Worm (Caenorhabditis elegans) whole organism, young adult: Measurements from ENCODE around the gene ify-1.

Source experiments
- B0035.1 ChIP-seq: sonication (generic microtip); optimal IDR thresholded peaks from 2 replicates; lab custom pipeline; 2016; ENCODE audit warnings: missing genetic modification characterization, mild to moderate bottlenecking, missing compliant biosample characterization, missing genotype, missing genetic modification reagents
- B0336.3 ChIP-seq: fragments of 200-800 bp; sonication (Bioruptor generic); IDR thresholded peaks from 2 replicates; pipeline ENCODE4 v1.3.6; 2022; ENCODE audit warnings: missing genetic modification characterization, missing compliant biosample characterization
- F22D6.2 ChIP-seq: sonication (generic microtip); optimal IDR thresholded peaks from 2 replicates; lab custom pipeline; 2016; ENCODE audit warnings: mild to moderate bottlenecking, missing genetic modification characterization, missing compliant biosample characterization
- F23B12.7 ChIP-seq: sonication (generic microtip); optimal IDR thresholded peaks from 2 replicates; lab custom pipeline; 2017; ENCODE audit warnings: missing genetic modification characterization, mild to moderate bottlenecking, missing compliant biosample characterization, antibody characterized with exemption, moderate library complexity; ENCODE audit not compliant: insufficient read depth
- F33H1.4 ChIP-seq: fragments of 200-800 bp; sonication (Bioruptor generic); IDR thresholded peaks from 2 replicates; pipeline ENCODE4 v1.3.6; 2022; ENCODE audit warnings: missing genetic modification reagents, missing genetic modification characterization, missing compliant biosample characterization
- F37B4.10 ChIP-seq: fragments of 200-800 bp; sonication (Bioruptor generic); IDR thresholded peaks from 2 replicates; pipeline ENCODE4 v1.3.6; 2022; ENCODE audit warnings: missing genetic modification characterization, missing compliant biosample characterization
- F57A8.1 ChIP-seq: fragments of 200-800 bp; sonication (Bioruptor generic); optimal IDR thresholded peaks from 2 replicates; lab custom pipeline; 2018; ENCODE audit warnings: mild to moderate bottlenecking, missing genetic modification characterization, moderate library complexity, missing compliant biosample characterization
- F57C9.4 ChIP-seq: sonication (generic microtip); optimal IDR thresholded peaks from 2 replicates; lab custom pipeline; 2017; ENCODE audit warnings: mild to moderate bottlenecking, missing genetic modification characterization, missing compliant biosample characterization
- Y53F4B.3 ChIP-seq: fragments of 200-800 bp; sonication (Bioruptor generic); IDR thresholded peaks from 2 replicates; pipeline ENCODE4 v1.3.6; 2022; ENCODE audit warnings: missing genetic modification reagents, missing genetic modification characterization, missing compliant biosample characterization
- Y79H2A.3 ChIP-seq: fragments of 200-800 bp; sonication (Bioruptor generic); conservative IDR thresholded peaks from 2 replicates; pipeline ENCODE4 v1.3.6; 2022; ENCODE audit warnings: missing genetic modification reagents, missing genetic modification characterization, missing compliant biosample characterization
- akir-1 ChIP-seq: fragments of 200-800 bp; sonication (Bioruptor generic); optimal IDR thresholded peaks from 2 replicates; lab custom pipeline; 2018; ENCODE audit warnings: mild to moderate bottlenecking, missing genetic modification characterization, moderate library complexity, missing compliant biosample characterization
- attf-3 ChIP-seq: fragments of 200-800 bp; sonication (Bioruptor generic); conservative IDR thresholded peaks from 2 replicates; pipeline ENCODE4 v1.3.6; 2022; ENCODE audit warnings: missing genetic modification reagents, missing genetic modification characterization, missing compliant biosample characterization
- attf-5 ChIP-seq: fragments of 200-800 bp; sonication (Bioruptor generic); optimal IDR thresholded peaks from 2 replicates; lab custom pipeline; 2018; ENCODE audit warnings: mild to moderate bottlenecking, missing genetic modification characterization, missing compliant biosample characterization
- bed-1 ChIP-seq: fragments of 200-800 bp; sonication (Bioruptor generic); IDR thresholded peaks from 2 replicates; pipeline ENCODE4 v1.3.6; 2022; ENCODE audit warnings: missing genetic modification reagents, missing genetic modification characterization, missing compliant biosample characterization
- ceh-27 ChIP-seq: fragments of 200-800 bp; sonication (Bioruptor generic); optimal IDR thresholded peaks from 2 replicates; lab custom pipeline; 2018; ENCODE audit warnings: mild to moderate bottlenecking, missing genetic modification characterization, moderate library complexity, missing compliant biosample characterization
- die-1 ChIP-seq: sonication (generic microtip); optimal IDR thresholded peaks from 2 replicates; lab custom pipeline; 2016; ENCODE audit warnings: missing genotype, mild to moderate bottlenecking, missing genetic modification characterization, missing compliant biosample characterization
- dox-1 ChIP-seq: fragments of 200-800 bp; sonication (Bioruptor generic); IDR thresholded peaks from 2 replicates; pipeline ENCODE4 v1.3.6; 2022; ENCODE audit warnings: missing genetic modification reagents, missing genetic modification characterization, missing compliant biosample characterization
- ekl-4 ChIP-seq: fragments of 200-800 bp; sonication (Bioruptor generic); IDR thresholded peaks from 2 replicates; pipeline ENCODE4 v1.3.6; 2022; ENCODE audit warnings: missing genetic modification reagents, missing genetic modification characterization, missing compliant biosample characterization
- fkh-3 ChIP-seq: sonication (generic microtip); optimal IDR thresholded peaks from 2 replicates; lab custom pipeline; 2016; ENCODE audit warnings: mild to moderate bottlenecking, missing genetic modification characterization, missing compliant biosample characterization
- hmg-1.2 ChIP-seq: fragments of 200-800 bp; sonication (Bioruptor generic); IDR thresholded peaks from 2 replicates; pipeline ENCODE4 v1.3.6; 2022; ENCODE audit warnings: missing genetic modification reagents, missing genetic modification characterization, missing compliant biosample characterization
- hmg-20 ChIP-seq: fragments of 200-800 bp; sonication (Bioruptor generic); IDR thresholded peaks from 2 replicates; pipeline ENCODE4 v1.3.6; 2022; ENCODE audit warnings: missing genetic modification reagents, missing genetic modification characterization, missing compliant biosample characterization
- hrde-1 ChIP-seq: sonication (generic microtip); optimal IDR thresholded peaks from 2 replicates; lab custom pipeline; 2016; ENCODE audit warnings: missing genetic modification characterization, mild to moderate bottlenecking, missing compliant biosample characterization, moderate library complexity, missing genotype, missing genetic modification reagents, borderline replicate concordance
- lag-1 ChIP-seq: fragments of 200-800 bp; sonication (Bioruptor generic); IDR thresholded peaks from 2 replicates; pipeline ENCODE4 v1.3.6; 2022; ENCODE audit warnings: missing genetic modification reagents, missing genetic modification characterization, missing compliant biosample characterization
- let-607 ChIP-seq, 2 experiments: fragments of 200-800 bp in 1 of 2; sonication (Bioruptor generic) in 1 of 2; sonication (generic microtip) in 1 of 2; optimal IDR thresholded peaks; 2 replicates each; lab custom pipeline; 2016 to 2018; ENCODE audit warnings: mild to moderate bottlenecking in 2 of 2, missing compliant biosample characterization in 2 of 2, missing genetic modification characterization in 2 of 2, moderate library complexity in 2 of 2, missing genotype in 1 of 2
- lin-54 ChIP-seq: fragments of 200-800 bp; sonication (Bioruptor generic); optimal IDR thresholded peaks from 2 replicates; lab custom pipeline; 2018; ENCODE audit warnings: mild to moderate bottlenecking, missing genetic modification characterization, missing compliant biosample characterization
- lsy-27 ChIP-seq: sonication (generic microtip); optimal IDR thresholded peaks from 2 replicates; lab custom pipeline; 2017; ENCODE audit warnings: missing genetic modification characterization, mild to moderate bottlenecking, missing compliant biosample characterization, antibody characterized with exemption, missing genotype, borderline replicate concordance; ENCODE audit not compliant: insufficient read depth
- madf-3 ChIP-seq: fragments of 200-800 bp; sonication (Bioruptor generic); IDR thresholded peaks from 2 replicates; pipeline ENCODE4 v1.3.6; 2022; ENCODE audit warnings: missing genetic modification reagents, missing genetic modification characterization, missing compliant biosample characterization
- madf-6 ChIP-seq: fragments of 200-800 bp; sonication (Bioruptor generic); IDR thresholded peaks from 2 replicates; pipeline ENCODE4 v1.3.6; 2022; ENCODE audit warnings: missing genetic modification reagents, missing genetic modification characterization, missing compliant biosample characterization
- madf-8 ChIP-seq: fragments of 200-800 bp; sonication (Bioruptor generic); conservative IDR thresholded peaks from 2 replicates; pipeline ENCODE4 v1.3.6; 2022; ENCODE audit warnings: missing genetic modification reagents, missing genetic modification characterization, missing compliant biosample characterization
- mel-28 ChIP-seq: sonication (generic microtip); optimal IDR thresholded peaks from 2 replicates; lab custom pipeline; 2016; ENCODE audit warnings: borderline replicate concordance, mild to moderate bottlenecking, missing genetic modification characterization, missing compliant biosample characterization
- mxl-1 ChIP-seq: sonication (generic microtip); optimal IDR thresholded peaks from 2 replicates; lab custom pipeline; 2016; ENCODE audit warnings: missing genetic modification characterization, missing compliant biosample characterization
- nfyb-1 ChIP-seq: fragments of 200-800 bp; sonication (Bioruptor generic); IDR thresholded peaks from 2 replicates; pipeline ENCODE4 v1.3.6; 2022; ENCODE audit warnings: missing genetic modification reagents, missing genetic modification characterization, missing compliant biosample characterization
- nhr-120 ChIP-seq: fragments of 200-800 bp; sonication (Bioruptor generic); IDR thresholded peaks from 2 replicates; pipeline ENCODE4 v1.3.6; 2022; ENCODE audit warnings: missing genetic modification characterization, missing compliant biosample characterization
- nhr-179 ChIP-seq: sonication (generic microtip); optimal IDR thresholded peaks from 2 replicates; lab custom pipeline; 2016; ENCODE audit warnings: mild to moderate bottlenecking, missing genetic modification characterization, missing compliant biosample characterization
- nhr-80 ChIP-seq: sonication (generic microtip); optimal IDR thresholded peaks from 2 replicates; lab custom pipeline; 2016; ENCODE audit warnings: missing genetic modification characterization, missing compliant biosample characterization
- pbrm-1 ChIP-seq: fragments of 200-800 bp; sonication (Bioruptor generic); IDR thresholded peaks from 2 replicates; pipeline ENCODE4 v1.3.6; 2022; ENCODE audit warnings: missing genetic modification reagents, missing genetic modification characterization, missing compliant biosample characterization
- rpc-1 ChIP-seq, 2 experiments: fragments of 150-350 bp in 1 of 2; sonication (generic microtip) in 1 of 2; optimal IDR thresholded peaks; 2 replicates each; lab custom pipeline; 2014 to 2018; ENCODE audit warnings: missing biosample characterization in 1 of 2, missing genetic modification characterization in 1 of 2, missing genetic modification reagents in 1 of 2, missing genotype in 1 of 2
- sea-2 ChIP-seq: fragments of 200-800 bp; sonication (Bioruptor generic); IDR thresholded peaks from 2 replicates; pipeline ENCODE4 v1.3.6; 2022; ENCODE audit warnings: missing genetic modification characterization, missing compliant biosample characterization
- snpc-1.1 ChIP-seq: sonication (generic microtip); optimal IDR thresholded peaks from 2 replicates; lab custom pipeline; 2017; ENCODE audit warnings: missing genetic modification characterization, mild to moderate bottlenecking, missing compliant biosample characterization, antibody characterized with exemption, moderate library complexity, missing genotype, missing genetic modification reagents; ENCODE audit not compliant: insufficient read depth
- snpc-3.4 ChIP-seq: sonication (generic microtip); optimal IDR thresholded peaks from 2 replicates; lab custom pipeline; 2017; ENCODE audit warnings: missing genetic modification characterization, mild to moderate bottlenecking, missing compliant biosample characterization, antibody characterized with exemption, moderate library complexity, missing genotype, missing genetic modification reagents
- somi-1 ChIP-seq: fragments of 200-800 bp; sonication (Bioruptor generic); optimal IDR thresholded peaks from 2 replicates; lab custom pipeline; 2018; ENCODE audit warnings: mild to moderate bottlenecking, missing genetic modification characterization, missing compliant biosample characterization
- sptf-2 ChIP-seq: fragments of 200-800 bp; sonication (Bioruptor generic); optimal IDR thresholded peaks from 2 replicates; lab custom pipeline; 2018; ENCODE audit warnings: mild to moderate bottlenecking, missing genetic modification characterization, missing compliant biosample characterization
- unc-62 ChIP-seq: fragments of 150-350 bp; optimal IDR thresholded peaks from 2 replicates; lab custom pipeline; 2014; ENCODE audit warnings: missing biosample characterization, missing genetic modification reagents, missing genetic modification characterization
- zfh-2 ChIP-seq: fragments of 200-800 bp; sonication (Bioruptor generic); conservative IDR thresholded peaks from 2 replicates; pipeline ENCODE4 v1.3.6; 2022; ENCODE audit warnings: missing genetic modification reagents, missing genetic modification characterization, missing compliant biosample characterization
- zim-3 ChIP-seq: sonication (generic microtip); optimal IDR thresholded peaks from 2 replicates; lab custom pipeline; 2017; ENCODE audit warnings: mild to moderate bottlenecking, missing genetic modification characterization, moderate library complexity, missing compliant biosample characterization
- ztf-26 ChIP-seq: sonication (generic microtip); optimal IDR thresholded peaks from 2 replicates; lab custom pipeline; 2017; ENCODE audit warnings: missing genetic modification characterization, missing compliant biosample characterization

ify-1 gene

DNA sequence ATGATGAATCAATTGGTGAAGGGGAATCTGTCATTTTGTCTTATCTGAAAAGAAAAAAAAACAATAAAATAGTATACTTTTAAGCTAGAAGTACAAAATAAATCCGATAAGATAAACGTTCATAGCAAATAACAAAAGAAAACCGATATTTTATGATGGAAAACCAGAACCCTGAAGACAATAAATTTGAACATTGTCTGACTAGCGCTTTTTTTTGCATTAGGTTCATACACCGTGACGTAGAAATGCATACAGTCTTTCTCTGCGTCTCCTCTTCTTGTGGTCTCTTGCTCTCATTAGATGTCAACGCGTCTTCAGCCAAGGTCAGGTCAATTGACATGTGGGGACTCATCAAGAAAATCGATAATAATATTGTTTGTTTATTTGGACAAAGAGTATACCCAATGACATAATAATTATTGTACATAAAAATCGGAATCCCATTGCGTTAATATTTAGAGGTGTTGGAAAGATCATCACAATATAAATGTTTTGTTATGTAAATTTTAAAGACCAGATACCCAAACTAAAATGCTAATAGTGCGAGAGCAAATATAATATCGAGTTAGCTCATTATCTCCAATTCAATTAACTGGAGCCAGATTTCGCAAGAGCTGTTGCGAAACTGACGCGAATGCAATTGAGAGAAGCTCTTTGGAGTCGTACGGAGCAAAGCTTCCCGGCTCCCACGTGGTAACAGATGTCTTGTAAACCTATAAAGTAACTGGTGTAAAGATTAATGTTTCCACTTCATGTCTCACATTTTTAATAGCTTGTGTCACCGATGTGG, 26.3 kb upstream of the ify-1 start, which contains the start of gene dsh-2 (continued):
- no peak for TF ChIP-seq hmg-20 (GFP tag; lab: Robert Waterston, UW)
- no peak for TF ChIP-seq Y79H2A.3 (GFP tag; lab: Robert Waterston, UW)
- TF ChIP-seq Y53F4B.3 = no peak
- peak; percentile 55 for TF ChIP-seq madf-6 (GFP tag; lab: Robert Waterston, UW)
- no peak; the same call in 1 of the 2 replicates for TF ChIP-seq B0336.3
- no peak for TF ChIP-seq F57C9.4 (tag; lab: Kevin White, UChicago)
- TF ChIP-seq madf-8 (GFP tag; lab: Robert Waterston, UW) = no peak
- TF ChIP-seq rpc-1 (optimal IDR thresholded peaks at IDR 0.05; lab: Kevin White, UChicago) = no peak
- no peak for TF ChIP-seq rpc-1 (tag; optimal IDR thresholded peaks at IDR 0.05; lab: Kevin White, UChicago)
- peak; percentile 49 for TF ChIP-seq nhr-80 (tag; lab: Kevin White, UChicago)
- TF ChIP-seq ceh-27 (GFP tag; lab: Kevin White, UChicago) = peak; percentile 30
- no peak for TF ChIP-seq F37B4.10 (GFP tag; lab: Robert Waterston, UW)
- peak; percentile 25 for TF ChIP-seq snpc-3.4 (tag; lab: Kevin White, UChicago)
- no peak for TF ChIP-seq pbrm-1
- no peak for TF ChIP-seq madf-3 (GFP tag; lab: Robert Waterston, UW)
- no peak for TF ChIP-seq F23B12.7 (tag; lab: Kevin White, UChicago)
- TF ChIP-seq sptf-2 = no peak
- no peak for TF ChIP-seq lag-1
- peak; percentile 40 for TF ChIP-seq lin-54 (GFP tag; lab: Kevin White, UChicago)
- TF ChIP-seq nhr-120 (GFP tag; lab: Robert Waterston, UW) = no peak
- no peak for TF ChIP-seq akir-1 (GFP tag; lab: Kevin White, UChicago)
- no peak for TF ChIP-seq F22D6.2 (tag; lab: Kevin White, UChicago)
- no peak for TF ChIP-seq sea-2 (GFP tag; lab: Robert Waterston, UW)
- no peak for TF ChIP-seq mxl-1 (tag; lab: Kevin White, UChicago)
- TF ChIP-seq somi-1 (GFP tag; lab: Kevin White, UChicago) = no peak
- no peak for TF ChIP-seq F57A8.1 (GFP tag; lab: Kevin White, UChicago)
- TF ChIP-seq ekl-4 (GFP tag; lab: Robert Waterston, UW) = no peak; the same call in 1 of the 2 replicates
- no peak for TF ChIP-seq lsy-27 (tag; lab: Kevin White, UChicago)
- no peak for TF ChIP-seq unc-62 (GFP tag; lab: Kevin White, UChicago)
- TF ChIP-seq attf-5 (GFP tag; lab: Kevin White, UChicago) = peak; percentile 11
- no peak for TF ChIP-seq hrde-1 (tag; lab: Kevin White, UChicago)
- TF ChIP-seq F33H1.4 = peak; percentile 51
- TF ChIP-seq hmg-1.2 (GFP tag; lab: Robert Waterston, UW) = peak; percentile 81
- TF ChIP-seq ztf-26 (tag; lab: Kevin White, UChicago) = no peak
- no peak for TF ChIP-seq B0035.1 (tag; lab: Kevin White, UChicago)
- TF ChIP-seq zim-3 (tag; lab: Kevin White, UChicago) = no peak
- no peak for TF ChIP-seq mel-28 (tag; lab: Kevin White, UChicago)
- no peak for TF ChIP-seq attf-3 (GFP tag; lab: Robert Waterston, UW)
- no peak for TF ChIP-seq bed-1 (GFP tag; lab: Robert Waterston, UW)
- TF ChIP-seq fkh-3 (tag; lab: Kevin White, UChicago) = no peak
- no peak for TF ChIP-seq nfyb-1
- TF ChIP-seq zfh-2 = no peak
- no peak for TF ChIP-seq let-607 (tag; optimal IDR thresholded peaks at IDR 0.05; lab: Kevin White, UChicago)
- TF ChIP-seq dox-1 = peak; percentile 54; the same call in 1 of the 2 replicates
- no peak for TF ChIP-seq snpc-1.1
- no peak for TF ChIP-seq nhr-179 (tag; lab: Kevin White, UChicago)
- no peak for TF ChIP-seq die-1 (tag; lab: Kevin White, UChicago)
